Worm (Caenorhabditis elegans) whole organism, L1 larva: ENCODE results near the gene cdka-1.

Source experiments
- C04F5.9 ChIP-seq: sonication (generic microtip); optimal IDR thresholded peaks from 2 replicates; lab custom pipeline; 2016; ENCODE audit warnings: missing genetic modification characterization, missing compliant biosample characterization
- C16A3.4 ChIP-seq: fragments of 150-350 bp; optimal IDR thresholded peaks from 2 replicates; lab custom pipeline; 2014; ENCODE audit warnings: missing biosample characterization, missing genetic modification characterization
- C34B4.2 ChIP-seq: sonication (generic microtip); optimal IDR thresholded peaks from 2 replicates; lab custom pipeline; 2017; ENCODE audit warnings: mild to moderate bottlenecking, missing genetic modification characterization, missing compliant biosample characterization
- F16B12.6 ChIP-seq: fragments of 150-350 bp; optimal IDR thresholded peaks from 2 replicates; lab custom pipeline; 2014; ENCODE audit warnings: missing biosample characterization, missing genetic modification characterization
- Y116A8C.19 ChIP-seq: sonication (generic microtip); optimal IDR thresholded peaks from 2 replicates; lab custom pipeline; 2016; ENCODE audit warnings: missing compliant biosample characterization, missing genetic modification characterization, borderline replicate concordance
- aha-1 ChIP-seq: fragments of 150-350 bp; optimal IDR thresholded peaks from 2 replicates; lab custom pipeline; 2014; ENCODE audit warnings: missing biosample characterization, missing genetic modification characterization
- aly-2 ChIP-seq: fragments of 150-350 bp; optimal IDR thresholded peaks from 2 replicates; lab custom pipeline; 2014; ENCODE audit warnings: missing biosample characterization, missing genetic modification characterization
- blmp-1 ChIP-seq: fragments of 150-350 bp; optimal IDR thresholded peaks from 2 replicates; lab custom pipeline; 2014; ENCODE audit warnings: missing biosample characterization, missing genetic modification characterization
- ceh-63 ChIP-seq: fragments of 200-800 bp; sonication (Bioruptor generic); optimal IDR thresholded peaks from 2 replicates; lab custom pipeline; 2018; ENCODE audit warnings: mild to moderate bottlenecking, missing genetic modification characterization, missing compliant biosample characterization
- ceh-8 ChIP-seq: fragments of 200-800 bp; sonication (Bioruptor generic); optimal IDR thresholded peaks from 2 replicates; lab custom pipeline; 2018; ENCODE audit warnings: mild to moderate bottlenecking, missing genetic modification characterization, moderate library complexity, missing compliant biosample characterization
- ceh-82 ChIP-seq, 3 experiments: fragments of 150-350 bp in 1 of 3; sonication (generic microtip) in 2 of 3; optimal IDR thresholded peaks; 2 replicates each; lab custom pipeline; 2014 to 2017; ENCODE audit warnings: missing biosample characterization in 3 of 3, missing genetic modification characterization in 3 of 3
- ceh-88 ChIP-seq: fragments of 200-800 bp; sonication (Bioruptor generic); IDR thresholded peaks from 2 replicates; pipeline ENCODE4 v1.3.6; 2022; ENCODE audit warnings: missing genetic modification characterization, missing compliant biosample characterization
- ceh-90 ChIP-seq: sonication (generic microtip); optimal IDR thresholded peaks from 2 replicates; lab custom pipeline; 2016; ENCODE audit warnings: missing genetic modification characterization, missing compliant biosample characterization
- dpl-1 ChIP-seq, 3 experiments: fragments of 150-350 bp in 2 of 3; sonication (generic microtip) in 1 of 3; optimal IDR thresholded peaks; 2 replicates each; lab custom pipeline; 2014 to 2017; ENCODE audit warnings: missing biosample characterization in 3 of 3, missing genetic modification characterization in 3 of 3, missing genetic modification reagents in 3 of 3
- efl-1 ChIP-seq, 4 experiments: fragments of 150-350 bp; optimal IDR thresholded peaks in 3 of 4; peaks in 1 of 4; 1 replicate in 1 of 4; 2 replicates in 3 of 4; lab custom pipeline; 2014; ENCODE audit warnings: missing biosample characterization in 2 of 4, missing genetic modification characterization in 2 of 4, missing genetic modification reagents in 2 of 4
- egl-13 ChIP-seq: sonication (generic microtip); optimal IDR thresholded peaks from 2 replicates; lab custom pipeline; 2016; ENCODE audit warnings: missing genotype, missing genetic modification reagents, missing genetic modification characterization, missing compliant biosample characterization
- egl-27 ChIP-seq, 2 experiments: fragments of 150-350 bp in 1 of 2; sonication (generic microtip); optimal IDR thresholded peaks; 3 replicates each; lab custom pipeline; 2017 to 2018; ENCODE audit warnings: missing biosample characterization in 2 of 2, missing genetic modification characterization in 2 of 2, missing genetic modification reagents in 2 of 2
- elt-3 ChIP-seq, 6 experiments: fragments of 150-350 bp in 1 of 6; sonication (generic microtip); optimal IDR thresholded peaks; 2 replicates each; lab custom pipeline; 2017 to 2018; ENCODE audit warnings: missing biosample characterization in 6 of 6, missing genetic modification characterization in 6 of 6, inconsistent platforms in 1 of 6
- ets-5 ChIP-seq: fragments of 200-800 bp; sonication (Bioruptor generic); IDR thresholded peaks from 2 replicates; pipeline ENCODE4 v1.3.6; 2022; ENCODE audit warnings: missing genetic modification characterization, missing compliant biosample characterization
- fkh-8 ChIP-seq: sonication (generic microtip); optimal IDR thresholded peaks from 2 replicates; lab custom pipeline; 2016; ENCODE audit warnings: mild to moderate bottlenecking, missing genetic modification characterization, missing compliant biosample characterization
- grh-1 ChIP-seq: fragments of 200-800 bp; sonication (Bioruptor generic); IDR thresholded peaks from 2 replicates; pipeline ENCODE4 v1.3.6; 2022; ENCODE audit warnings: missing genetic modification reagents, missing genetic modification characterization, missing compliant biosample characterization
- hlh-4 ChIP-seq: sonication (generic microtip); optimal IDR thresholded peaks from 2 replicates; lab custom pipeline; 2016; ENCODE audit warnings: mild to moderate bottlenecking, missing genetic modification characterization, missing compliant biosample characterization
- hpl-2 ChIP-seq: fragments of 150-350 bp; optimal IDR thresholded peaks from 2 replicates; lab custom pipeline; 2014; ENCODE audit warnings: missing biosample characterization, missing genetic modification reagents, missing genetic modification characterization
- irx-1 ChIP-seq: sonication (generic microtip); optimal IDR thresholded peaks from 2 replicates; lab custom pipeline; 2016; ENCODE audit warnings: missing genetic modification characterization, missing compliant biosample characterization
- isw-1 ChIP-seq: fragments of 200-800 bp; sonication (Bioruptor generic); IDR thresholded peaks from 2 replicates; pipeline ENCODE4 v1.3.6; 2022; ENCODE audit warnings: missing genetic modification characterization, missing compliant biosample characterization
- lin-14 ChIP-seq: fragments of 200-800 bp; sonication (Bioruptor generic); optimal IDR thresholded peaks from 2 replicates; lab custom pipeline; 2018; ENCODE audit warnings: mild to moderate bottlenecking, missing genetic modification characterization, moderate library complexity, missing compliant biosample characterization
- lin-35 ChIP-seq, 2 experiments: fragments of 150-350 bp; optimal IDR thresholded peaks; 2 replicates each; lab custom pipeline; 2014; ENCODE audit warnings: missing biosample characterization in 2 of 2, missing genetic modification characterization in 2 of 2, missing genetic modification reagents in 2 of 2
- lsy-2 ChIP-seq, 2 experiments: fragments of 150-350 bp; optimal IDR thresholded peaks; 2 replicates each; lab custom pipeline; 2014; ENCODE audit warnings: missing biosample characterization in 2 of 2, missing genetic modification characterization in 2 of 2
- mab-9 ChIP-seq: fragments of 200-800 bp; sonication (Bioruptor generic); IDR thresholded peaks from 2 replicates; pipeline ENCODE4 v1.3.6; 2022; ENCODE audit warnings: missing genetic modification reagents, missing genetic modification characterization, missing compliant biosample characterization
- mdl-1 ChIP-seq, 2 experiments: fragments of 150-350 bp; optimal IDR thresholded peaks; 2 replicates each; lab custom pipeline; 2014 to 2017; ENCODE audit warnings: missing biosample characterization in 2 of 2, missing genetic modification characterization in 2 of 2, inconsistent platforms in 1 of 2
- mef-2 ChIP-seq: fragments of 150-350 bp; optimal IDR thresholded peaks from 2 replicates; lab custom pipeline; 2014; ENCODE audit warnings: missing biosample characterization, missing genetic modification characterization
- mep-1 ChIP-seq: fragments of 150-350 bp; optimal IDR thresholded peaks from 2 replicates; lab custom pipeline; 2014; ENCODE audit warnings: missing biosample characterization, missing genetic modification characterization
- nhr-12 ChIP-seq: sonication (generic microtip); optimal IDR thresholded peaks from 2 replicates; lab custom pipeline; 2017; ENCODE audit warnings: missing biosample characterization, missing genetic modification characterization
- nhr-28 ChIP-seq: fragments of 150-350 bp; optimal IDR thresholded peaks from 2 replicates; lab custom pipeline; 2014; ENCODE audit warnings: missing biosample characterization, missing genetic modification characterization
- nhr-47 ChIP-seq: sonication (generic microtip); optimal IDR thresholded peaks from 2 replicates; lab custom pipeline; 2016; ENCODE audit warnings: mild to moderate bottlenecking, missing genetic modification characterization, moderate library complexity, missing compliant biosample characterization
- nhr-71 ChIP-seq: sonication (generic microtip); optimal IDR thresholded peaks from 2 replicates; lab custom pipeline; 2016; ENCODE audit warnings: mild to moderate bottlenecking, missing genetic modification characterization, moderate library complexity, missing compliant biosample characterization
- nhr-85 ChIP-seq: sonication (generic microtip); peaks from one replicate; lab custom pipeline; 2016; ENCODE audit warnings: missing genetic modification characterization, inconsistent platforms, missing compliant biosample characterization
- nhr-90 ChIP-seq: sonication (generic microtip); optimal IDR thresholded peaks from 2 replicates; lab custom pipeline; 2016; ENCODE audit warnings: mild to moderate bottlenecking, missing genetic modification characterization, missing compliant biosample characterization; ENCODE audit not compliant: poor library complexity
- pag-3 ChIP-seq: sonication (generic microtip); optimal IDR thresholded peaks from 2 replicates; lab custom pipeline; 2017; ENCODE audit warnings: missing genetic modification characterization, mild to moderate bottlenecking, missing compliant biosample characterization, antibody characterized with exemption, borderline replicate concordance; ENCODE audit not compliant: insufficient read depth
- pqm-1 ChIP-seq: sonication (generic microtip); optimal IDR thresholded peaks from 3 replicates; lab custom pipeline; 2017; ENCODE audit warnings: missing biosample characterization, missing genetic modification characterization
- rnt-1 ChIP-seq: sonication (generic microtip); optimal IDR thresholded peaks from 2 replicates; lab custom pipeline; 2016; ENCODE audit warnings: mild to moderate bottlenecking, missing genetic modification characterization, moderate library complexity, missing compliant biosample characterization
- snu-23 ChIP-seq: sonication (generic microtip); optimal IDR thresholded peaks from 2 replicates; lab custom pipeline; 2016; ENCODE audit warnings: missing genetic modification characterization, missing compliant biosample characterization
- sox-4 ChIP-seq: sonication (generic microtip); optimal IDR thresholded peaks from 2 replicates; lab custom pipeline; 2016; ENCODE audit warnings: missing genetic modification characterization, missing compliant biosample characterization
- sptf-1 ChIP-seq: fragments of 150-350 bp; optimal IDR thresholded peaks from 2 replicates; lab custom pipeline; 2014; ENCODE audit warnings: missing biosample characterization, missing genetic modification characterization
- sup-37 ChIP-seq: fragments of 200-800 bp; sonication (Bioruptor generic); optimal IDR thresholded peaks from 2 replicates; lab custom pipeline; 2018; ENCODE audit warnings: mild to moderate bottlenecking, missing genetic modification characterization, missing compliant biosample characterization
- swsn-7 ChIP-seq: sonication (generic microtip); optimal IDR thresholded peaks from 2 replicates; lab custom pipeline; 2016; ENCODE audit warnings: missing genetic modification characterization, missing compliant biosample characterization
- unc-62 ChIP-seq: fragments of 150-350 bp; optimal IDR thresholded peaks from 2 replicates; lab custom pipeline; 2014; ENCODE audit warnings: missing biosample characterization, missing genetic modification reagents, missing genetic modification characterization
- unc-86 ChIP-seq: sonication (generic microtip); optimal IDR thresholded peaks from 2 replicates; lab custom pipeline; 2016; ENCODE audit warnings: missing genetic modification characterization, missing compliant biosample characterization
- unc-98 ChIP-seq: fragments of 200-800 bp; sonication (Bioruptor generic); IDR thresholded peaks from 2 replicates; pipeline ENCODE4 v1.3.6; 2022; ENCODE audit warnings: missing genetic modification characterization, missing compliant biosample characterization
- vab-15 ChIP-seq: sonication (generic microtip); optimal IDR thresholded peaks from 2 replicates; lab custom pipeline; 2017; ENCODE audit warnings: missing genotype, mild to moderate bottlenecking, missing genetic modification characterization, missing compliant biosample characterization
- zag-1 ChIP-seq: fragments of 150-350 bp; optimal IDR thresholded peaks from 2 replicates; lab custom pipeline; 2014; ENCODE audit warnings: missing biosample characterization, missing genetic modification characterization
- ztf-4 ChIP-seq: fragments of 150-350 bp; optimal IDR thresholded peaks from 2 replicates; lab custom pipeline; 2014; ENCODE audit warnings: missing biosample characterization, missing genetic modification characterization

Gene cdka-1

ce11 chrIII:4689595-4689994, 31.0 kb downstream of the cdka-1 start:
- TF ChIP-seq efl-1 (optimal IDR thresholded peaks at IDR 0.05; lab: Kevin White, UChicago) = peak; percentile 50 to 72
- peak; percentile 32 to 97 for TF ChIP-seq efl-1 (GFP tag; optimal IDR thresholded peaks at IDR 0.05 in 1 of 2; lab: Kevin White, UChicago)
- peak in 3 of 6 experiments; percentile 9 to 71 (median 21) for TF ChIP-seq elt-3 (tag; optimal IDR thresholded peaks at IDR 0.05; lab: Kevin White, UChicago)
- TF ChIP-seq sptf-1 (tag; lab: Kevin White, UChicago) = no peak
- peak; percentile 73 for TF ChIP-seq nhr-47 (tag; lab: Kevin White, UChicago)
- TF ChIP-seq swsn-7 (tag; lab: Kevin White, UChicago) = peak; percentile 70
- TF ChIP-seq grh-1 (GFP tag; lab: Robert Waterston, UW) = 0 out of 2 replicates have a peak, but pooled peaks have one; percentile 38
- TF ChIP-seq rnt-1 = peak; percentile 83
- peak in 1 of 2 experiments; percentile 94 for TF ChIP-seq mdl-1 (tag; optimal IDR thresholded peaks at IDR 0.05; lab: Kevin White, UChicago)
- TF ChIP-seq pag-3 (tag; lab: Kevin White, UChicago) = no peak
- no peak for TF ChIP-seq mab-9 (GFP tag; lab: Robert Waterston, UW)
- TF ChIP-seq egl-27 (tag; optimal IDR thresholded peaks at IDR 0.05; lab: Kevin White, UChicago) = no peak
- peak; percentile 24 for TF ChIP-seq aly-2 (tag; lab: Kevin White, UChicago)
- no peak for TF ChIP-seq nhr-28 (tag; lab: Kevin White, UChicago)
- peak; percentile 14 for TF ChIP-seq blmp-1
- TF ChIP-seq unc-86 (tag; lab: Kevin White, UChicago) = peak; percentile 6
- peak; percentile 56 for TF ChIP-seq irx-1
- no peak for TF ChIP-seq hlh-4 (tag; lab: Kevin White, UChicago)
- TF ChIP-seq F16B12.6 (tag; lab: Kevin White, UChicago) = no peak
- TF ChIP-seq ets-5 (GFP tag; lab: Robert Waterston, UW) = no peak
- peak; percentile 50 for TF ChIP-seq ztf-4 (tag; lab: Kevin White, UChicago)
- no peak for TF ChIP-seq zag-1 (tag; lab: Kevin White, UChicago)
- no peak for TF ChIP-seq isw-1 (GFP tag; lab: Robert Waterston, UW)
- TF ChIP-seq C16A3.4 (tag; lab: Kevin White, UChicago) = peak; percentile 82
- peak; percentile 20 to 64 (median 61) for TF ChIP-seq ceh-82 (tag; optimal IDR thresholded peaks at IDR 0.05; lab: Kevin White, UChicago)
- TF ChIP-seq nhr-85 (tag; lab: Kevin White, UChicago) = peak; percentile 68
- peak; percentile 20 for TF ChIP-seq fkh-8
- peak; percentile 87 for TF ChIP-seq snu-23 (GFP tag; lab: Kevin White, UChicago)
- TF ChIP-seq Y116A8C.19 (tag; lab: Kevin White, UChicago) = no peak
- TF ChIP-seq lin-35 (GFP tag; optimal IDR thresholded peaks at IDR 0.05; lab: Kevin White, UChicago) = peak; percentile 41 to 86
- peak; percentile 5 for TF ChIP-seq mef-2 (tag; lab: Kevin White, UChicago)
- TF ChIP-seq hpl-2 (GFP tag; lab: Kevin White, UChicago) = peak; percentile 25
- no peak for TF ChIP-seq vab-15 (tag; lab: Kevin White, UChicago)
- peak; percentile 3 for TF ChIP-seq ceh-90
- TF ChIP-seq aha-1 (tag; lab: Kevin White, UChicago) = no peak
- TF ChIP-seq lin-14 (GFP tag; lab: Kevin White, UChicago) = peak; percentile 64
- TF ChIP-seq C34B4.2 (tag; lab: Kevin White, UChicago) = no peak
- TF ChIP-seq C04F5.9 (tag; lab: Kevin White, UChicago) = peak; percentile 46
- TF ChIP-seq unc-62 (GFP tag; lab: Kevin White, UChicago) = no peak
- TF ChIP-seq lsy-2 (tag; optimal IDR thresholded peaks at IDR 0.05; lab: Kevin White, UChicago) = peak; percentile 64 to 79
- TF ChIP-seq ceh-63 (GFP tag; lab: Kevin White, UChicago) = no peak
- peak; percentile 87 for TF ChIP-seq mep-1 (tag; lab: Kevin White, UChicago)
- TF ChIP-seq nhr-90 = peak; percentile 85
- no peak for TF ChIP-seq sox-4 (tag; lab: Kevin White, UChicago)
- TF ChIP-seq nhr-12 (tag; lab: Kevin White, UChicago) = no peak
- TF ChIP-seq dpl-1 (GFP tag; optimal IDR thresholded peaks at IDR 0.05; lab: Kevin White, UChicago) = peak; percentile 40 to 62 (median 58)
- no peak for TF ChIP-seq ceh-88 (GFP tag; lab: Robert Waterston, UW)
- no peak for TF ChIP-seq egl-13 (tag; lab: Kevin White, UChicago)
- TF ChIP-seq nhr-71 (tag; lab: Kevin White, UChicago) = peak; percentile 82
- TF ChIP-seq unc-98 (GFP tag; lab: Robert Waterston, UW) = no peak
- TF ChIP-seq pqm-1 (tag; lab: Kevin White, UChicago) = no peak
- TF ChIP-seq sup-37 (GFP tag; lab: Kevin White, UChicago) = peak; percentile 49
- no peak for TF ChIP-seq ceh-8 (GFP tag; lab: Kevin White, UChicago)
